Worm (Caenorhabditis elegans) whole organism, L3 larva: ENCODE data around the gene B0035.22.

Experiments
- R02D3.7 ChIP-seq: fragments of 150-350 bp; optimal IDR thresholded peaks from 2 replicates; lab custom pipeline; 2014; ENCODE audit warnings: missing biosample characterization, missing genetic modification characterization
- aly-2 ChIP-seq: fragments of 150-350 bp; optimal IDR thresholded peaks from 2 replicates; lab custom pipeline; 2014; ENCODE audit warnings: missing biosample characterization, missing genetic modification characterization
- ama-1 ChIP-seq: fragments of 150-350 bp; optimal IDR thresholded peaks from 2 replicates; lab custom pipeline; 2018
- ceh-16 ChIP-seq: sonication (generic microtip); optimal IDR thresholded peaks from 2 replicates; lab custom pipeline; 2017; ENCODE audit warnings: missing biosample characterization, missing genetic modification characterization
- ceh-28 ChIP-seq: fragments of 150-350 bp; optimal IDR thresholded peaks from 2 replicates; lab custom pipeline; 2014; ENCODE audit warnings: missing biosample characterization, missing genetic modification reagents, missing genetic modification characterization
- ceh-82 ChIP-seq: fragments of 150-350 bp; optimal IDR thresholded peaks from 2 replicates; lab custom pipeline; 2014; ENCODE audit warnings: missing biosample characterization, missing genetic modification characterization
- ceh-9 ChIP-seq: sonication (generic microtip); optimal IDR thresholded peaks from 2 replicates; lab custom pipeline; 2018; ENCODE audit warnings: missing biosample characterization, missing genetic modification characterization
- egl-27 ChIP-seq: sonication (generic microtip); optimal IDR thresholded peaks from 4 replicates; lab custom pipeline; 2017; ENCODE audit warnings: missing biosample characterization, missing genetic modification reagents, missing genetic modification characterization
- egl-5 ChIP-seq: fragments of 150-350 bp; optimal IDR thresholded peaks from 2 replicates; lab custom pipeline; 2017; ENCODE audit warnings: missing biosample characterization, missing genetic modification reagents, missing genetic modification characterization, inconsistent platforms
- elt-2 ChIP-seq: sonication (generic microtip); optimal IDR thresholded peaks from 2 replicates; lab custom pipeline; 2016; ENCODE audit warnings: missing genetic modification reagents, mild to moderate bottlenecking, missing genetic modification characterization, missing compliant biosample characterization
- eor-1 ChIP-seq, 2 experiments: fragments of 150-350 bp; optimal IDR thresholded peaks; 2 replicates each; lab custom pipeline; 2014 to 2018; ENCODE audit warnings: missing biosample characterization in 2 of 2, missing genetic modification characterization in 2 of 2
- fkh-10 ChIP-seq: sonication (generic microtip); optimal IDR thresholded peaks from 2 replicates; lab custom pipeline; 2017; ENCODE audit warnings: missing biosample characterization, missing genetic modification reagents, missing genetic modification characterization
- fkh-2 ChIP-seq: fragments of 150-350 bp; optimal IDR thresholded peaks from 2 replicates; lab custom pipeline; 2014; ENCODE audit warnings: missing biosample characterization, missing genetic modification reagents, missing genetic modification characterization
- fos-1 ChIP-seq: fragments of 150-350 bp; optimal IDR thresholded peaks from 2 replicates; lab custom pipeline; 2014; ENCODE audit warnings: missing biosample characterization, missing genetic modification characterization
- hmg-11 ChIP-seq: sonication (generic microtip); optimal IDR thresholded peaks from 2 replicates; lab custom pipeline; 2016; ENCODE audit warnings: missing genetic modification characterization, missing compliant biosample characterization
- jun-1 ChIP-seq: fragments of 150-350 bp; optimal IDR thresholded peaks from 2 replicates; lab custom pipeline; 2014; ENCODE audit warnings: missing biosample characterization, missing genetic modification reagents, missing genetic modification characterization
- lin-15B ChIP-seq: fragments of 150-350 bp; optimal IDR thresholded peaks from 2 replicates; lab custom pipeline; 2014; ENCODE audit warnings: missing biosample characterization, missing genetic modification characterization
- lin-39 ChIP-seq: fragments of 150-350 bp; optimal IDR thresholded peaks from 2 replicates; lab custom pipeline; 2018; ENCODE audit warnings: missing biosample characterization, missing genetic modification reagents, missing genetic modification characterization
- lsy-12 ChIP-seq: sonication (generic microtip); optimal IDR thresholded peaks from 2 replicates; lab custom pipeline; 2016; ENCODE audit warnings: mild to moderate bottlenecking, missing genetic modification characterization, missing compliant biosample characterization
- mdl-1 ChIP-seq: fragments of 150-350 bp; optimal IDR thresholded peaks from 2 replicates; lab custom pipeline; 2014; ENCODE audit warnings: missing biosample characterization, missing genetic modification characterization
- nfya-1 ChIP-seq: sonication (generic microtip); optimal IDR thresholded peaks from 2 replicates; lab custom pipeline; 2017; ENCODE audit warnings: missing genetic modification characterization, mild to moderate bottlenecking, missing compliant biosample characterization, antibody characterized with exemption, moderate library complexity; ENCODE audit not compliant: insufficient read depth
- nhr-11 ChIP-seq: fragments of 150-350 bp; optimal IDR thresholded peaks from 2 replicates; lab custom pipeline; 2014; ENCODE audit warnings: missing biosample characterization, missing genetic modification characterization
- nhr-12 ChIP-seq: fragments of 150-350 bp; optimal IDR thresholded peaks from 2 replicates; lab custom pipeline; 2014; ENCODE audit warnings: missing biosample characterization, missing genetic modification characterization
- nhr-23 ChIP-seq: fragments of 150-350 bp; optimal IDR thresholded peaks from 2 replicates; lab custom pipeline; 2014; ENCODE audit warnings: missing biosample characterization, missing genetic modification reagents, missing genetic modification characterization
- nhr-237 ChIP-seq: fragments of 150-350 bp; optimal IDR thresholded peaks from 2 replicates; lab custom pipeline; 2014; ENCODE audit warnings: missing biosample characterization, missing genetic modification characterization
- nhr-28 ChIP-seq: fragments of 150-350 bp; optimal IDR thresholded peaks from 2 replicates; lab custom pipeline; 2014; ENCODE audit warnings: missing biosample characterization, missing genetic modification characterization
- nhr-76 ChIP-seq: fragments of 150-350 bp; sonication (generic microtip); optimal IDR thresholded peaks from 5 replicates; lab custom pipeline; 2014; ENCODE audit warnings: missing biosample characterization, missing genetic modification characterization
- nhr-77 ChIP-seq: fragments of 150-350 bp; optimal IDR thresholded peaks from 2 replicates; lab custom pipeline; 2014; ENCODE audit warnings: missing biosample characterization, missing genetic modification characterization
- pha-4 ChIP-seq: fragments of 150-350 bp; optimal IDR thresholded peaks from 2 replicates; lab custom pipeline; 2014; ENCODE audit warnings: missing biosample characterization, missing genetic modification reagents, missing genetic modification characterization
- pqm-1 ChIP-seq: fragments of 150-350 bp; optimal IDR thresholded peaks from 2 replicates; lab custom pipeline; 2017; ENCODE audit warnings: missing biosample characterization, missing genetic modification characterization, inconsistent platforms
- skn-1 ChIP-seq: fragments of 150-350 bp; optimal IDR thresholded peaks from 2 replicates; lab custom pipeline; 2014; ENCODE audit warnings: missing biosample characterization, missing genetic modification characterization
- unc-62 ChIP-seq: fragments of 150-350 bp; sonication (generic microtip); optimal IDR thresholded peaks from 4 replicates; lab custom pipeline; 2014; ENCODE audit warnings: missing biosample characterization, missing genetic modification reagents, missing genetic modification characterization
- ztf-11 ChIP-seq: fragments of 150-350 bp; optimal IDR thresholded peaks from 2 replicates; lab custom pipeline; 2014; ENCODE audit warnings: missing biosample characterization, missing genetic modification characterization
- ztf-4 ChIP-seq: fragments of 150-350 bp; optimal IDR thresholded peaks from 2 replicates; lab custom pipeline; 2014; ENCODE audit warnings: missing biosample characterization, missing genetic modification characterization

The B0035.22 gene

ce11 chrIV:11329269-11329668, 14.3 kb downstream of the B0035.22 start, which contains the start of gene leo-1:
TSS of gene leo-1 (minus strand) at chrIV:11329369.
- TF ChIP-seq jun-1 (tag; lab: Kevin White, UChicago) (no peak), lsy-12 (tag; lab: Kevin White, UChicago) (no peak), elt-2 (tag; lab: Kevin White, UChicago) (no peak), hmg-11 (tag; lab: Kevin White, UChicago) (no peak), pha-4 (tag; lab: Kevin White, UChicago) (no peak), nhr-28 (tag; lab: Kevin White, UChicago) (no peak), skn-1 (tag; lab: Kevin White, UChicago) (no peak), egl-5 (tag; lab: Kevin White, UChicago) (no peak), nhr-11 (tag; lab: Kevin White, UChicago) (no peak), nhr-23 (tag; lab: Kevin White, UChicago) (no peak), ztf-11 (tag; lab: Kevin White, UChicago) (no peak), lin-15B (tag; lab: Kevin White, UChicago) (no peak), mdl-1 (tag; lab: Kevin White, UChicago) (no peak), ceh-28 (no peak), nhr-12 (no peak), pqm-1 (no peak), R02D3.7 (tag; lab: Kevin White, UChicago) (no peak)
- TF ChIP-seq, all 47 proteins: peak for 0

ce11 chrIV:11332751-11333150, 17.8 kb downstream of the B0035.22 start, which contains the start of gene sart-3:
TSS of gene sart-3 (minus strand) at chrIV:11332969.
- TF ChIP-seq nhr-76 (tag; lab: Kevin White, UChicago), result no peak
- TF ChIP-seq fos-1 (tag; lab: Kevin White, UChicago), result no peak
- peak; percentile 24 for TF ChIP-seq lin-15B (tag; lab: Kevin White, UChicago)
- TF ChIP-seq ztf-4 (tag; lab: Kevin White, UChicago), result no peak
- no peak for TF ChIP-seq aly-2 (tag; lab: Kevin White, UChicago)
- TF ChIP-seq skn-1 (tag; lab: Kevin White, UChicago), result no peak
- no peak for TF ChIP-seq ceh-16 (tag; lab: Kevin White, UChicago)
- TF ChIP-seq jun-1 (tag; lab: Kevin White, UChicago), result no peak
- TF ChIP-seq lin-39 (tag; lab: Kevin White, UChicago), result no peak
- no peak for TF ChIP-seq fkh-10 (GFP tag; lab: Kevin White, UChicago)
- TF ChIP-seq ceh-28, result no peak
- no peak for TF ChIP-seq ceh-9 (tag; lab: Kevin White, UChicago)
- TF ChIP-seq lsy-12 (tag; lab: Kevin White, UChicago), result no peak
- peak; percentile 43 for TF ChIP-seq pha-4 (tag; lab: Kevin White, UChicago)

- TF ChIP-seq nhr-11 (tag; lab: Kevin White, UChicago), result no peak
- no peak for TF ChIP-seq elt-2 (tag; lab: Kevin White, UChicago)
- TF ChIP-seq eor-1 (tag; optimal IDR thresholded peaks at IDR 0.05; lab: Kevin White, UChicago), result no peak
- no peak for TF ChIP-seq lin-39 (tag; lab: Kevin White, UChicago)
- TF ChIP-seq nfya-1 (tag; lab: Kevin White, UChicago), result no peak
- TF ChIP-seq ceh-82, result no peak
- TF ChIP-seq lin-15B (tag; lab: Kevin White, UChicago), result no peak
- no peak for TF ChIP-seq fos-1 (tag; lab: Kevin White, UChicago)
- no peak for TF ChIP-seq fkh-2 (tag; lab: Kevin White, UChicago)
- TF ChIP-seq egl-5 (tag; lab: Kevin White, UChicago), result no peak
- TF ChIP-seq, all 47 proteins: peak for 0
Observed at ce11 chrIV:11336180-11336579, 21.2 kb downstream of the B0035.22 start.

- TF ChIP-seq ama-1 (lab: Kevin White, UChicago), result no peak
- TF ChIP-seq nhr-237, result no peak
- no peak for TF ChIP-seq jun-1 (tag; lab: Kevin White, UChicago)
- no peak for TF ChIP-seq unc-62 (GFP tag; lab: Kevin White, UChicago)
- no peak for TF ChIP-seq lin-39 (tag; lab: Kevin White, UChicago)
- no peak for TF ChIP-seq aly-2 (tag; lab: Kevin White, UChicago)
- no peak for TF ChIP-seq fkh-2 (tag; lab: Kevin White, UChicago)
- no peak for TF ChIP-seq pha-4 (tag; lab: Kevin White, UChicago)
- no peak for TF ChIP-seq ceh-82
- TF ChIP-seq hmg-11 (tag; lab: Kevin White, UChicago), result no peak
- no peak for TF ChIP-seq nhr-77 (tag; lab: Kevin White, UChicago)
- no peak for TF ChIP-seq skn-1 (tag; lab: Kevin White, UChicago)
- no peak for TF ChIP-seq egl-27 (tag; lab: Kevin White, UChicago)
Observed at ce11 chrIV:11337021-11337420, 22.1 kb downstream of the B0035.22 start, which contains the start of gene F54E12.2. TSS of gene F54E12.2 (minus strand) at chrIV:11337184.
